Fruit fly (Drosophila melanogaster) Kc167 (cell line): ENCODE data around the gene Cap-D2.

ENCODE experiments used
- Sin3A ChIP-seq: fragments of >200 bp; optimal IDR thresholded peaks from 2 replicates; lab custom pipeline; 2018; ENCODE audit warnings: missing external identifiers
- h ChIP-seq: fragments of >200 bp; optimal IDR thresholded peaks from 3 replicates; lab custom pipeline; 2018; ENCODE audit warnings: missing external identifiers
- insv ChIP-seq: fragments of >200 bp; optimal IDR thresholded peaks from 3 replicates; lab custom pipeline; 2018; ENCODE audit warnings: missing external identifiers
- psq ChIP-seq: fragments of >200 bp; optimal IDR thresholded peaks from 2 replicates; lab custom pipeline; 2017; ENCODE audit warnings: missing external identifiers
- ttk ChIP-seq: sonication (Bioruptor generic); optimal IDR thresholded peaks from 2 replicates; lab custom pipeline; 2017; ENCODE audit warnings: missing external identifiers

DNA sequence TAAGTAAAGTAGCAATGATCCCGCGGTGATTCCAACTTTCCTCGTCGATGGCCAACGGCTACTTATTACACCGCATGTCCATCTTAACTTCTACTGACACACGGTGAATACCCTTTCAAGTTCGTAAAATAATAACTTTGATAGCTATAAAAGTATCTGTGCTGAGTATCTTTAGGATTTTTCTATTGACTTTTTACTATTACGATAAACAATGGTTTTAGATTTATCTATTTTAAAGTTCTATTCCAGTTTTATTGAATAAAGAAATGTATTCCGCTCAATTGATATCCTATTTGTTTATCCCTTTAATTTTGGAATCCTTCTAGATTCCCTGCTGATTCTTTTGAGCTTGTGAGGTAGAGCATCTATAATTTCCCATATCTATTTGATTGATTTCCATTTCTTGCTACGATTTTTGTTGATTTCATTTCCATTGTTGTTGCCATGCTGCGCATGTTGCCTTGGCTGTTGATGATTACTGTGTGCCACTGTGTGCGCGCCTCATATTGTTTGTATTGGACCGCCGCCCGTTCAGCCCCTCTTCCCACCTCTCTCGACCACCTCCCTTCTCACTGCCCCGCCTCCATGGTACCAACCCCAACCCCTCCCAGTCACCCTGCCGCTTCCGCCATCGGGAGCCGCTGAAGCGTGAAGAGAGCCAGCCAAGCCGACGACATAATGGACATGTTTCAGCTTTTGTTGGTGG is 14.5 kb downstream of the Cap-D2 start:
- TF ChIP-seq psq (lab: Kevin White, UChicago): no peak
- no peak for TF ChIP-seq Sin3A (lab: Kevin White, UChicago)
- TF ChIP-seq insv (lab: Kevin White, UChicago): no peak
- TF ChIP-seq h (lab: Kevin White, UChicago): no peak
- TF ChIP-seq ttk (lab: Kevin White, UChicago): no peak
